Worm (Caenorhabditis elegans) whole organism, mixed stage, embryonic: ENCODE measurements around the gene F58E6.13.

Experiments used
- hlh-1 ChIP-seq: fragments of 150-350 bp; optimal IDR thresholded peaks from 2 replicates; lab custom pipeline; 2014; ENCODE audit warnings: missing biosample characterization, missing genetic modification reagents, missing genetic modification characterization
- mab-5 ChIP-seq: fragments of 150-350 bp; optimal IDR thresholded peaks from 2 replicates; lab custom pipeline; 2014; ENCODE audit warnings: missing biosample characterization, missing genetic modification characterization
- mep-1 ChIP-seq: fragments of 150-350 bp; optimal IDR thresholded peaks from 2 replicates; lab custom pipeline; 2017; ENCODE audit warnings: missing biosample characterization, missing genetic modification reagents, missing genetic modification characterization, inconsistent platforms
- nhr-28 ChIP-seq: fragments of 150-350 bp; optimal IDR thresholded peaks from 2 replicates; lab custom pipeline; 2014; ENCODE audit warnings: missing biosample characterization, missing genetic modification characterization

- TF ChIP-seq hlh-1 (tag; lab: Kevin White, UChicago) (no peak), mab-5 (tag; lab: Kevin White, UChicago) (no peak), mep-1 (tag; lab: Kevin White, UChicago) (no peak), nhr-28 (no peak)
Measured at ce11 chrV:9782969-9783368, 37.9 kb downstream of the F58E6.13 start, which contains the start of gene F46B6.5.
